Worm (Caenorhabditis elegans): ENCODE measurements around the gene gab-1.

The gab-1 gene

ce11 chrIII:12788239-12788638 lies 8.7 kb upstream of the gab-1 start:
- TF ChIP-seq hlh-4 (tag; optimal IDR thresholded peaks at IDR 0.05) (no peak), nhr-71 (tag; optimal IDR thresholded peaks at IDR 0.05) (no peak), dsc-1 (tag; optimal IDR thresholded peaks at IDR 0.05) (no peak), C16A3.4 (tag; optimal IDR thresholded peaks at IDR 0.05) (no peak), irx-1 (tag; optimal IDR thresholded peaks at IDR 0.05) (no peak), ceh-90 (tag; optimal IDR thresholded peaks at IDR 0.05) (no peak), jun-1 (tag; optimal IDR thresholded peaks at IDR 0.05) (no peak), C34B4.2 (tag; optimal IDR thresholded peaks at IDR 0.05) (no peak), lir-3 (tag; optimal IDR thresholded peaks at IDR 0.05; ENCODE audit: poor library complexity) (no peak), ceh-8 (GFP tag; optimal IDR thresholded peaks at IDR 0.05) (no peak), lsy-2 (tag; optimal IDR thresholded peaks at IDR 0.05) (no peak), mab-9 (GFP tag; IDR thresholded peaks at IDR 0.05) (no peak), ztf-11 (tag; optimal IDR thresholded peaks at IDR 0.05) (no peak), nhr-84 (tag; optimal IDR thresholded peaks at IDR 0.05) (no peak), ces-1 (GFP tag; optimal IDR thresholded peaks at IDR 0.05) (no peak)

- TF ChIP-seq nhr-76 (tag; optimal IDR thresholded peaks at IDR 0.05) (no peak), tbx-2 (tag; optimal IDR thresholded peaks at IDR 0.05) (no peak), zip-4 (GFP tag; optimal IDR thresholded peaks at IDR 0.05) (no peak), nhr-71 (tag; optimal IDR thresholded peaks at IDR 0.05) (no peak), ets-5 (GFP tag; IDR thresholded peaks at IDR 0.05) (no peak), rnt-1 (tag; optimal IDR thresholded peaks at IDR 0.05) (no peak), sptf-1 (tag; optimal IDR thresholded peaks at IDR 0.05) (no peak), lir-3 (tag; optimal IDR thresholded peaks at IDR 0.05; ENCODE audit: poor library complexity) (no peak), ceh-63 (GFP tag; optimal IDR thresholded peaks at IDR 0.05) (no peak), snu-23 (GFP tag; optimal IDR thresholded peaks at IDR 0.05) (no peak), zag-1 (tag; optimal IDR thresholded peaks at IDR 0.05) (no peak), hpl-2 (GFP tag; optimal IDR thresholded peaks at IDR 0.05) (no peak), lin-14 (GFP tag; optimal IDR thresholded peaks at IDR 0.05) (no peak)
These were observed 5.9 kb upstream of the gab-1 start for ce11 chrIII:12785427-12785826.

DNA sequence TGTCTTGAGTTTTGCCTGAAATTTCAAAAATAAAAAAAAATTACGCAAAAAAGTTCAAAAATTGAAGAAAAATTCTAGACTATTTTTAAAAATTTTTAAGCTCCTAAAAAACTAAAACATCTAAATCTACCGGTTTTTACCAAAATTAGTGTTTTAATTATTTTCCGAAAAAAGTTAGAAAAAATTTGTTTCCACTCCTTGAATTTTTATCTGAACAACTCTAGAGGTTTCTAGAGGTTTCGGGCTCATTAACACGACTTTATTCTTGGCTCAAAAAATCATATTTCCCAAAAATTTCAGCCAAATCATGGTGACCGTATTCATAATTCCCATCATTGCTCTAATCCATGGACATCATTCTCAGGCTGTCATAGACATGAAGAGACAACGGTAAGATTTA lies 5.3 kb upstream of the gab-1 start, which contains the start of gene lgc-37:
Gene lgc-37, plus strand, starts transcription at position 301 of the 400 bp plus-strand sequence.
- no peak for TF ChIP-seq elt-3 (tag; optimal IDR thresholded peaks at IDR 0.05)
- TF ChIP-seq Y116A8C.19 (tag; optimal IDR thresholded peaks at IDR 0.05; ENCODE audit: borderline replicate concordance), result no peak
- TF ChIP-seq mep-1 (tag; optimal IDR thresholded peaks at IDR 0.05), result no peak
- TF ChIP-seq dpl-1 (GFP tag; optimal IDR thresholded peaks at IDR 0.05), result no peak
- no peak for TF ChIP-seq unc-62 (GFP tag; optimal IDR thresholded peaks at IDR 0.05)
- TF ChIP-seq nhr-19 (GFP tag; conservative IDR thresholded peaks at IDR 0.05), result no peak
- TF ChIP-seq rnt-1 (tag; optimal IDR thresholded peaks at IDR 0.05), result no peak
- no peak for TF ChIP-seq ztf-4 (tag; optimal IDR thresholded peaks at IDR 0.05)
- no peak for TF ChIP-seq egl-13 (tag; optimal IDR thresholded peaks at IDR 0.05)
- no peak for TF ChIP-seq lin-35 (GFP tag; optimal IDR thresholded peaks at IDR 0.05)
- TF ChIP-seq hpl-2 (GFP tag; optimal IDR thresholded peaks at IDR 0.05), result no peak
- TF ChIP-seq hlh-17 (GFP tag; optimal IDR thresholded peaks at IDR 0.05; ENCODE audit: borderline replicate concordance), result no peak
- no peak for TF ChIP-seq tlp-1 (tag; optimal IDR thresholded peaks at IDR 0.05)
- TF ChIP-seq pag-3 (tag; optimal IDR thresholded peaks at IDR 0.05; ENCODE audit: borderline replicate concordance, insufficient read depth), result no peak
- TF ChIP-seq vab-15 (tag; optimal IDR thresholded peaks at IDR 0.05), result no peak
- no peak for TF ChIP-seq blmp-1 (tag; optimal IDR thresholded peaks at IDR 0.05)
- no peak for TF ChIP-seq lir-3 (tag; optimal IDR thresholded peaks at IDR 0.05; ENCODE audit: poor library complexity)
- TF ChIP-seq nhr-85 (tag), result no peak
